Fruit fly (Drosophila melanogaster) Kc167 (cell line): ENCODE measurements around the gene CG3225.

Experiments used
- Myc ChIP-seq: fragments of >200 bp; optimal IDR thresholded peaks from 2 replicates; lab custom pipeline; 2017; ENCODE audit warnings: missing external identifiers
- Sin3A ChIP-seq: fragments of >200 bp; optimal IDR thresholded peaks from 2 replicates; lab custom pipeline; 2018; ENCODE audit warnings: missing external identifiers

DNA sequence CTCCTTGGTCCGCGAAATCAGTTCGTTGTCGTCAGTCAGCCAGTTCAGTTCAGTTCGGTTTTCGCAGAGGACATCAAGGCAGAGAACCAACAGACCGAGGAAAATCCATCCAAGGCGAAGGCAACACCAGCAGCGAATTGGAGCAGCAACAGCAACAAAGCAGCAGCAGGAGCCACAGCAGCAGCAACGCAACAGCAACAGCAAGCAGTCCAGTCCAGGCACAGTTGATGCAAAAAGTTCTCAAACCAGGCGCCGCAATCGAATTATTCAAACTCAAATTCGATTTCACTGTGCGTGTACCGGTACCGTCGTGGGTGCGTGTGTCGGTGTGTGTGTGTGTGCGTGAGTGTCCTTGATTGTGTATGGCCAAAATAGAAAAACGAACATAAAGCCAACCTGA lies 3.7 kb upstream of the CG3225 start, which contains the start of gene CG15628:
- TF ChIP-seq Myc (no peak), Sin3A (lab: Kevin White, UChicago) (no peak)
